Worm (Caenorhabditis elegans): ENCODE measurements around the gene tin-9.2.

tin-9.2 gene

ce11 chrIV:13112982-13113381, 14.2 kb downstream of the tin-9.2 start, which contains the start of gene best-2:
best-2 (minus strand) TSS chrIV:13113082.
- no peak for TF ChIP-seq pqm-1 (tag; optimal IDR thresholded peaks at IDR 0.05)
- TF ChIP-seq unc-62 (GFP tag; optimal IDR thresholded peaks at IDR 0.05) = no peak
- TF ChIP-seq nhr-84 (tag; optimal IDR thresholded peaks at IDR 0.05) = no peak
- TF ChIP-seq lin-14 (GFP tag; optimal IDR thresholded peaks at IDR 0.05) = no peak
- no peak for TF ChIP-seq C16A3.4 (tag; optimal IDR thresholded peaks at IDR 0.05)
- no peak for TF ChIP-seq jun-1 (tag; optimal IDR thresholded peaks at IDR 0.05)
- no peak for TF ChIP-seq C34B4.2 (tag; optimal IDR thresholded peaks at IDR 0.05)
- no peak for TF ChIP-seq efl-1 (optimal IDR thresholded peaks at IDR 0.05)
- TF ChIP-seq efl-1 (GFP tag; optimal IDR thresholded peaks at IDR 0.05 in 1 of 2) = no peak
- TF ChIP-seq pag-3 (tag; optimal IDR thresholded peaks at IDR 0.05; ENCODE audit: borderline replicate concordance, insufficient read depth) = no peak
- no peak for TF ChIP-seq snu-23 (GFP tag; optimal IDR thresholded peaks at IDR 0.05)
- no peak for TF ChIP-seq dpl-1 (GFP tag; optimal IDR thresholded peaks at IDR 0.05)
- TF ChIP-seq ceh-82 (tag; optimal IDR thresholded peaks at IDR 0.05) = no peak
- TF ChIP-seq vab-15 (tag; optimal IDR thresholded peaks at IDR 0.05) = no peak
- no peak for TF ChIP-seq hlh-4 (tag; optimal IDR thresholded peaks at IDR 0.05)

ce11 chrIV:13116679-13117078, 17.9 kb downstream of the tin-9.2 start:
- TF ChIP-seq grh-1 (GFP tag; IDR thresholded peaks at IDR 0.05) = no peak
- peak; percentile 87 for TF ChIP-seq blmp-1 (tag; optimal IDR thresholded peaks at IDR 0.05)

ce11 chrIV:13118794-13119193, 20.0 kb downstream of the tin-9.2 start, which contains the start of gene unc-30:
unc-30 (plus strand) TSS chrIV:13118977.
- peak; percentile 27 for TF ChIP-seq lin-14 (GFP tag; optimal IDR thresholded peaks at IDR 0.05)
- peak in 1 of 2 experiments; percentile 8 for TF ChIP-seq lsy-2 (tag; optimal IDR thresholded peaks at IDR 0.05)
- no peak for TF ChIP-seq nhr-19 (GFP tag; conservative IDR thresholded peaks at IDR 0.05)
- no peak for TF ChIP-seq fkh-10 (GFP tag; optimal IDR thresholded peaks at IDR 0.05)
- TF ChIP-seq nhr-237 (tag; optimal IDR thresholded peaks at IDR 0.05) = no peak
- TF ChIP-seq nhr-85 (tag) = no peak
- 0 out of 2 replicates have a peak, but pooled peaks have one; percentile 26 for TF ChIP-seq mab-9 (GFP tag; IDR thresholded peaks at IDR 0.05)
- TF ChIP-seq dpl-1 (GFP tag; optimal IDR thresholded peaks at IDR 0.05) = no peak

DNA sequence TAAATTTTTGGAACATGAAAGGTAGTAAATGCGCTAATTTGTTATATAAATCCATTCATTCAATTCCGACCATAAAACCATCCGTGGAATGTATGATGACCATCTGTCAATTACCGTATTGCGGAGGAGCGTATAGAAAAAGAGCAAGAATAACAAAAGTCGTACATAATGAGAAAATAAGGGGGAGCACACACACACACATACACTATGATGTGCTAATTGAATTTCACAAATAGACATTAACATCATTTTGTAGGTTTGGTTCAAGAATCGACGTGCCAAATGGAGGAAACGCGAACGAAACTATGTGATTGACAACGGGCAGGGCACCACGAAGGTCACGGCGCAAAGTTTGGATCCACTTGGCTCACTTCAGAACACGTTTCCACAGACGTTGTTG, 22.6 kb downstream of the tin-9.2 start:
- TF ChIP-seq lin-13 (GFP tag; optimal IDR thresholded peaks at IDR 0.05) = no peak
- TF ChIP-seq lin-35 (GFP tag; optimal IDR thresholded peaks at IDR 0.05) = no peak
- no peak for TF ChIP-seq lin-39 (tag; optimal IDR thresholded peaks at IDR 0.05)
- no peak for TF ChIP-seq mab-9 (GFP tag; IDR thresholded peaks at IDR 0.05)
- no peak for TF ChIP-seq nhr-47 (tag; optimal IDR thresholded peaks at IDR 0.05)
- no peak for TF ChIP-seq nhr-76 (tag; optimal IDR thresholded peaks at IDR 0.05)
- TF ChIP-seq unc-30 (tag; optimal IDR thresholded peaks at IDR 0.05) = no peak
- TF ChIP-seq fos-1 (tag; optimal IDR thresholded peaks at IDR 0.05) = no peak
- TF ChIP-seq unc-86 (tag; optimal IDR thresholded peaks at IDR 0.05) = no peak
- no peak for TF ChIP-seq vab-15 (tag; optimal IDR thresholded peaks at IDR 0.05)
- no peak for TF ChIP-seq ceh-90 (tag; optimal IDR thresholded peaks at IDR 0.05)
- TF ChIP-seq C16A3.4 (tag; optimal IDR thresholded peaks at IDR 0.05) = no peak

DNA sequence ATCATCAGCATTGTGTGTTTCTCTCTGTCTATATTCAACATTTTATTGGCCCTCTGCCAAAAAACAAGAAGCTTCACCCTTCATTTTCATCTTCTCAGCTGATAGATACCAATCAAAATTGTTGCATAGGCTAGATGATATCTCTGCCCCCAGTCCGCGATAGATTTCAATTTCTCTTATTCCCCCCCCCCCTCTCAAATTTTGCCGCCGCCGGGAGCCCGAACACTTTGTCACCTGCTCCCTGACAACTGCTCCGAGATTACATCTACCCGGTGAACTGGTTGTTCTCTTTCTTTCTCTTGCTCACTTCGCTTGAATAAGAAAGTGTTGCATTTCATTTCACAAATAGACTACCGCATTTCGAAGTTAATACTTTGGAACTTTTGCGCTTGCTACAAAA, 27.2 kb downstream of the tin-9.2 start:
- TF ChIP-seq Y116A8C.19 (tag; optimal IDR thresholded peaks at IDR 0.05; ENCODE audit: borderline replicate concordance) (no peak), pag-3 (tag; optimal IDR thresholded peaks at IDR 0.05; ENCODE audit: borderline replicate concordance, insufficient read depth) (peak; percentile 48), efl-3 (GFP tag; optimal IDR thresholded peaks at IDR 0.05) (no peak), unc-98 (GFP tag; IDR thresholded peaks at IDR 0.05) (no peak), lin-14 (GFP tag; optimal IDR thresholded peaks at IDR 0.05) (peak; percentile 66), nhr-19 (GFP tag; conservative IDR thresholded peaks at IDR 0.05) (no peak)
